Fruit fly (Drosophila melanogaster) S2 (cell line): ENCODE data around the gene Jhbp3.

Experiments used
- CG8478 ChIP-seq: fragments of >200 bp; optimal IDR thresholded peaks from 2 replicates; lab custom pipeline; 2018
- CTCF ChIP-seq, 2 experiments: fragments of >200 bp; optimal IDR thresholded peaks; 2 replicates each; lab custom pipeline; 2018

DNA sequence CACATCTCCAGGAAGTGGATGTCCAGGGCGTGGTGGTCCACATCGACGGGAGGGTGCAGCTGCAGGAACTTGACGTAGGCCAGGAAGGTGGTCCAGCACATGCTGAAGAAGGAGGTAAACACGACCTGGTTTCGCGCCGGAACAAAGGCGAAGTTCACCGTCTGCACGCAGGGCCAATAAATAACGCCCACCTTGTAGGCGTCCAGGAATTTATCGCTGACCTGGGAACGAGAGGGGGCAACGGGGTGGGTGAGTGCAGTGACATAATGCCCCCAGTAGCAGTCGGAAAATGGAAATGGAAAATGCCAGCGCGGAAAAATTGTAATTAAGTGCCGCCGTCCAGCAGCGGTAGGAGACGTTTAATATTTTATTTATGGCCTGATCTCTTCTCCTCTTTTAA, 31.6 kb upstream of the Jhbp3 start:
- no peak for TF ChIP-seq CTCF (optimal IDR thresholded peaks at IDR 0.05; lab: Kevin White, UChicago)
- no peak for TF ChIP-seq CG8478
